Fruit fly (Drosophila melanogaster): Measurements from ENCODE around the gene CG15458.

CG15458 gene

dm6 chrX:20423747-20424165 lies 9.8 kb upstream of the CG15458 start, which contains the start of the genes Pp4-19C and cactin (continued):
- peak; percentile 60 for TF ChIP-seq CG14710 (tag; optimal IDR thresholded peaks at IDR 0.05)
- peak; percentile 56; the same call in 1 of the 2 replicates for TF ChIP-seq CG9932 (GFP tag; IDR thresholded peaks at IDR 0.05)
- TF ChIP-seq CG10565 (GFP tag; optimal IDR thresholded peaks at IDR 0.05) = no peak
- peak; percentile 77 for TF ChIP-seq Dref (GFP tag; IDR thresholded peaks at IDR 0.05)
- TF ChIP-seq CG13775 (GFP tag; optimal IDR thresholded peaks at IDR 0.05) = peak; percentile 7
- no peak for TF ChIP-seq CG14014 (GFP tag; IDR thresholded peaks at IDR 0.05)
- no peak for TF ChIP-seq chn (GFP tag; optimal IDR thresholded peaks at IDR 0.05)
- TF ChIP-seq klu (GFP tag; IDR thresholded peaks at IDR 0.05) = no peak
- no peak for TF ChIP-seq wor (GFP tag; IDR thresholded peaks at IDR 0.05)
- peak; percentile 0 for TF ChIP-seq Antp (GFP tag; optimal IDR thresholded peaks at IDR 0.05)
- peak; percentile 75 for TF ChIP-seq trem (tag; optimal IDR thresholded peaks at IDR 0.05)
- peak; percentile 18 to 78 for TF ChIP-seq Pdp1 (GFP tag; optimal IDR thresholded peaks at IDR 0.05)
- peak; percentile 55 for TF ChIP-seq slbo (GFP tag; IDR thresholded peaks at IDR 0.05)
- TF ChIP-seq seq (GFP tag; IDR thresholded peaks at IDR 0.05) = no peak
- no peak for TF ChIP-seq Ada2b (GFP tag; IDR thresholded peaks at IDR 0.05)
- no peak for TF ChIP-seq CG18476 (GFP tag; optimal IDR thresholded peaks at IDR 0.05)
- no peak for TF ChIP-seq CG9797 (GFP tag; optimal IDR thresholded peaks at IDR 0.05)
- no peak for TF ChIP-seq CG1603 (tag; optimal IDR thresholded peaks at IDR 0.05)
- TF ChIP-seq CG16813 (GFP tag; IDR thresholded peaks at IDR 0.05; ENCODE audit: partially characterized antibody) = peak; percentile 91
- TF ChIP-seq CG18262 (tag; optimal IDR thresholded peaks at IDR 0.05) = no peak
- TF ChIP-seq CG10267 (tag; optimal IDR thresholded peaks at IDR 0.05) = peak; percentile 24
- TF ChIP-seq Dip3 (GFP tag; optimal IDR thresholded peaks at IDR 0.05) = no peak
- no peak for TF ChIP-seq CG4854 (GFP tag; optimal IDR thresholded peaks at IDR 0.05)
- TF ChIP-seq CG34224 (GFP tag; IDR thresholded peaks at IDR 0.05; ENCODE audit: partially characterized antibody) = peak; percentile 83
- no peak for TF ChIP-seq emc (GFP tag; optimal IDR thresholded peaks at IDR 0.05)
- TF ChIP-seq Hr39 (optimal IDR thresholded peaks at IDR 0.05) = no peak
- peak; percentile 59 for TF ChIP-seq stwl (tag; optimal IDR thresholded peaks at IDR 0.05)
- no peak for TF ChIP-seq Dek (tag; optimal IDR thresholded peaks at IDR 0.05)
- TF ChIP-seq insv (GFP tag; optimal IDR thresholded peaks at IDR 0.05) = no peak
- no peak for TF ChIP-seq schlank (tag; optimal IDR thresholded peaks at IDR 0.05)
- no peak for TF ChIP-seq dati (GFP tag; IDR thresholded peaks at IDR 0.05)
- no peak for TF ChIP-seq Aef1 (GFP tag; IDR thresholded peaks at IDR 0.05)
- no peak for TF ChIP-seq wek (GFP tag; optimal IDR thresholded peaks at IDR 0.05)
- no peak for TF ChIP-seq gsb-n (tag; optimal IDR thresholded peaks at IDR 0.05)
- TF ChIP-seq HLH54F (GFP tag; optimal IDR thresholded peaks at IDR 0.05) = no peak
- no peak for TF ChIP-seq stc (GFP tag; IDR thresholded peaks at IDR 0.05)
- no peak for TF ChIP-seq wdn (GFP tag; IDR thresholded peaks at IDR 0.05)
- TF ChIP-seq dpn (GFP tag; optimal IDR thresholded peaks at IDR 0.05) = no peak
- TF ChIP-seq CG10543 (GFP tag; optimal IDR thresholded peaks at IDR 0.05) = no peak
- no peak for TF ChIP-seq Poxn (GFP tag; IDR thresholded peaks at IDR 0.05)
- TF ChIP-seq CG13894 (tag; optimal IDR thresholded peaks at IDR 0.05) = no peak
- no peak for TF ChIP-seq CG10979 (tag; optimal IDR thresholded peaks at IDR 0.05)
- no peak for TF ChIP-seq CG11093 (GFP tag; IDR thresholded peaks at IDR 0.05)
- no peak for TF ChIP-seq NfI (GFP tag; optimal IDR thresholded peaks at IDR 0.05)
- TF ChIP-seq CG4730 (GFP tag; IDR thresholded peaks at IDR 0.05) = no peak
- no peak for TF ChIP-seq CG16815 (GFP tag; optimal IDR thresholded peaks at IDR 0.05)
- TF ChIP-seq CrebB (tag; optimal IDR thresholded peaks at IDR 0.05) = no peak
- TF ChIP-seq CG9727 (GFP tag; optimal IDR thresholded peaks at IDR 0.05) = no peak
- peak; percentile 81 for TF ChIP-seq Nf-YC (tag; optimal IDR thresholded peaks at IDR 0.05)
- peak; percentile 54 for TF ChIP-seq pzg (GFP tag; optimal IDR thresholded peaks at IDR 0.05)
- no peak for TF ChIP-seq caup (GFP tag; optimal IDR thresholded peaks at IDR 0.05; ENCODE audit: severe bottlenecking)
- no peak for TF ChIP-seq CG2202 (tag; optimal IDR thresholded peaks at IDR 0.05)

Measured in whole organism, embryonic.